Worm (Caenorhabditis elegans) whole organism, L3 larva: ENCODE data around the gene rrc-1.

Experiments
- R02D3.7 ChIP-seq: fragments of 150-350 bp; optimal IDR thresholded peaks from 2 replicates; lab custom pipeline; 2014; ENCODE audit warnings: missing biosample characterization, missing genetic modification characterization
- aly-2 ChIP-seq: fragments of 150-350 bp; optimal IDR thresholded peaks from 2 replicates; lab custom pipeline; 2014; ENCODE audit warnings: missing biosample characterization, missing genetic modification characterization
- ama-1 ChIP-seq: fragments of 150-350 bp; optimal IDR thresholded peaks from 2 replicates; lab custom pipeline; 2018
- nfya-1 ChIP-seq: sonication (generic microtip); optimal IDR thresholded peaks from 2 replicates; lab custom pipeline; 2017; ENCODE audit warnings: missing genetic modification characterization, mild to moderate bottlenecking, missing compliant biosample characterization, antibody characterized with exemption, moderate library complexity; ENCODE audit not compliant: insufficient read depth
- nhr-12 ChIP-seq: fragments of 150-350 bp; optimal IDR thresholded peaks from 2 replicates; lab custom pipeline; 2014; ENCODE audit warnings: missing biosample characterization, missing genetic modification characterization
- nhr-237 ChIP-seq: fragments of 150-350 bp; optimal IDR thresholded peaks from 2 replicates; lab custom pipeline; 2014; ENCODE audit warnings: missing biosample characterization, missing genetic modification characterization
- pha-4 ChIP-seq: fragments of 150-350 bp; optimal IDR thresholded peaks from 2 replicates; lab custom pipeline; 2014; ENCODE audit warnings: missing biosample characterization, missing genetic modification reagents, missing genetic modification characterization
- unc-62 ChIP-seq: fragments of 150-350 bp; sonication (generic microtip); optimal IDR thresholded peaks from 4 replicates; lab custom pipeline; 2014; ENCODE audit warnings: missing biosample characterization, missing genetic modification reagents, missing genetic modification characterization
- ztf-11 ChIP-seq: fragments of 150-350 bp; optimal IDR thresholded peaks from 2 replicates; lab custom pipeline; 2014; ENCODE audit warnings: missing biosample characterization, missing genetic modification characterization

- TF ChIP-seq aly-2: no peak
- TF ChIP-seq nhr-237 (tag; lab: Kevin White, UChicago): no peak
- no peak for TF ChIP-seq pha-4
- no peak for TF ChIP-seq nhr-12 (tag; lab: Kevin White, UChicago)
- TF ChIP-seq nfya-1 (tag; lab: Kevin White, UChicago): no peak
- no peak for TF ChIP-seq ama-1 (lab: Kevin White, UChicago)
- no peak for TF ChIP-seq R02D3.7
- no peak for TF ChIP-seq unc-62 (GFP tag; lab: Kevin White, UChicago)
- TF ChIP-seq ztf-11 (tag; lab: Kevin White, UChicago): no peak
These were observed 35.5 kb downstream of the rrc-1 start for ce11 chrX:9795579-9795978.
